Fruit fly (Drosophila melanogaster) Kc167 (cell line): ENCODE results near the gene CG46511.
"Not testable (repeated sequence)": the region's sequence is repeated elsewhere in the genome, so short reads cannot be mapped to it uniquely, and the experiment has no call there.

Source experiments
- Myc ChIP-seq: fragments of >200 bp; optimal IDR thresholded peaks from 2 replicates; lab custom pipeline; 2017; ENCODE audit warnings: missing external identifiers
- h ChIP-seq: fragments of >200 bp; optimal IDR thresholded peaks from 3 replicates; lab custom pipeline; 2018; ENCODE audit warnings: missing external identifiers
- psq ChIP-seq: fragments of >200 bp; optimal IDR thresholded peaks from 2 replicates; lab custom pipeline; 2017; ENCODE audit warnings: missing external identifiers
- ttk ChIP-seq: sonication (Bioruptor generic); optimal IDR thresholded peaks from 2 replicates; lab custom pipeline; 2017; ENCODE audit warnings: missing external identifiers

DNA sequence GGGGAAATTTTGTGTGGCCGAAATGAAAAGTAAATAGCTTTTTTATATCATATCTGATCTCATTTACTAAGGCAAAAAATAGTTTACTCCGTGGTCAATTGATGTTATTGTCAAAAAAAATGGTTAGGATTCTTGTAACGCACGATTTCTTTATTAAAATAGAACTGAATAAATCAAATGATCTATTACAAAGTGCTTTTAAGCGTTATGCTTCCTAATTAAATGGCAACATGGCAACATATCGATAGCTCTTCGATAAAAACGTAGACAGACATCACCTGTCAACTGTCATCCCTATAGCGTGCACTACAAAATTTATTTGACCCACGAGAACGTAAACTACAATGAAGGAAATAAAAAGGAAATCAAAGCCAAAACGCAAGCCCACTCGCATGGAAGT is at the start of gene CG46511:
- not testable (repeated sequence) for TF ChIP-seq psq, Myc, ttk, h (lab: Kevin White, UChicago)
